Fruit fly (Drosophila melanogaster) whole organism, embryonic: ENCODE data around the gene lin-52.

Experiments used
- Adf1 ChIP-seq: fragments of 200-800 bp; sonication (Bioruptor generic); IDR thresholded peaks from 2 replicates; pipeline ENCODE4 v1.3.6; 2022; ENCODE audit warnings: missing biosample characterization, missing genetic modification characterization
- Bgb ChIP-seq: fragments of 200-800 bp; sonication (Bioruptor generic); IDR thresholded peaks from 2 replicates; pipeline ENCODE4 v1.3.6; 2022; ENCODE audit warnings: missing biosample characterization, missing genetic modification characterization; ENCODE audit not compliant: partially characterized antibody
- Blimp-1 ChIP-seq: fragments of 200-800 bp; sonication (Bioruptor generic); optimal IDR thresholded peaks from 3 replicates; lab custom pipeline; 2018; ENCODE audit warnings: missing biosample characterization, missing genetic modification characterization, mild to moderate bottlenecking, moderate library complexity, missing genetic modification reagents
- CG10321 ChIP-seq: fragments of 200-800 bp; sonication (Bioruptor generic); IDR thresholded peaks from 2 replicates; pipeline ENCODE4 v1.3.6; 2022; ENCODE audit warnings: missing biosample characterization, missing genetic modification characterization
- CG10431 ChIP-seq: fragments of 200-800 bp; sonication (Bioruptor generic); optimal IDR thresholded peaks from 3 replicates; lab custom pipeline; 2018; ENCODE audit warnings: missing biosample characterization, mild to moderate bottlenecking, missing genetic modification characterization
- CG11398 ChIP-seq: fragments of 200-800 bp; sonication (Bioruptor generic); optimal IDR thresholded peaks from 2 replicates; lab custom pipeline; 2016; ENCODE audit warnings: missing biosample characterization, missing genetic modification characterization
- CG12391 ChIP-seq: fragments of 200-800 bp; sonication (Bioruptor generic); optimal IDR thresholded peaks from 3 replicates; lab custom pipeline; 2018; ENCODE audit warnings: missing biosample characterization, mild to moderate bottlenecking, missing genetic modification characterization, moderate library complexity
- CG13624 ChIP-seq: fragments of 200-800 bp; sonication (Bioruptor generic); optimal IDR thresholded peaks from 2 replicates; lab custom pipeline; 2016; ENCODE audit warnings: missing biosample characterization, missing genetic modification characterization
- CG1529 ChIP-seq: fragments of 200-800 bp; sonication (Bioruptor generic); optimal IDR thresholded peaks from 3 replicates; lab custom pipeline; 2018; ENCODE audit warnings: missing biosample characterization, missing genetic modification characterization
- CG3065 ChIP-seq: fragments of 200-800 bp; sonication (Bioruptor generic); optimal IDR thresholded peaks from 2 replicates; lab custom pipeline; 2016; ENCODE audit warnings: missing biosample characterization, missing genetic modification characterization
- CG3838 ChIP-seq: fragments of 200-800 bp; sonication (Bioruptor generic); optimal IDR thresholded peaks from 3 replicates; lab custom pipeline; 2016; ENCODE audit warnings: missing biosample characterization, missing genetic modification characterization
- CG4360 ChIP-seq: fragments of 200-800 bp; sonication (Bioruptor generic); IDR thresholded peaks from 2 replicates; pipeline ENCODE4 v1.3.6; 2022; ENCODE audit warnings: missing biosample characterization, missing genetic modification characterization
- CG6254 ChIP-seq: fragments of 200-800 bp; sonication (Bioruptor generic); optimal IDR thresholded peaks from 3 replicates; lab custom pipeline; 2017; ENCODE audit warnings: mild to moderate bottlenecking, missing biosample characterization, missing genetic modification reagents, missing genetic modification characterization
- CG6791 ChIP-seq: fragments of 200-800 bp; sonication (Bioruptor generic); IDR thresholded peaks from 3 replicates; pipeline ENCODE4 v1.3.6; 2022; ENCODE audit warnings: missing biosample characterization, missing genetic modification characterization; ENCODE audit not compliant: partially characterized antibody
- CG8478 ChIP-seq: fragments of >200 bp; optimal IDR thresholded peaks from 2 replicates; lab custom pipeline; 2018
- CG9609 ChIP-seq: fragments of 200-800 bp; sonication (Bioruptor generic); optimal IDR thresholded peaks from 3 replicates; lab custom pipeline; 2016; ENCODE audit warnings: missing biosample characterization, missing genetic modification characterization
- CTCF ChIP-seq: fragments of 200-800 bp; sonication (Bioruptor generic); optimal IDR thresholded peaks from 2 replicates; lab custom pipeline; 2017; ENCODE audit warnings: missing biosample characterization, mild to moderate bottlenecking, missing genetic modification characterization, moderate library complexity
- Dll ChIP-seq: fragments of 200-800 bp; sonication (Bioruptor generic); IDR thresholded peaks from 4 replicates; pipeline ENCODE4 v1.3.6; 2022; ENCODE audit warnings: missing biosample characterization, missing genetic modification characterization; ENCODE audit not compliant: partially characterized antibody
- Ets97D ChIP-seq: fragments of 200-800 bp; sonication (Bioruptor generic); optimal IDR thresholded peaks from 3 replicates; lab custom pipeline; 2016; ENCODE audit warnings: missing biosample characterization, missing genetic modification characterization
- HLH4C ChIP-seq: fragments of 200-800 bp; sonication (Bioruptor generic); IDR thresholded peaks from 3 replicates; pipeline ENCODE4 v1.3.6; 2022; ENCODE audit warnings: missing biosample characterization, missing genetic modification characterization; ENCODE audit not compliant: partially characterized antibody
- HLHmδ ChIP-seq: fragments of 200-800 bp; sonication (Bioruptor generic); optimal IDR thresholded peaks from 2 replicates; lab custom pipeline; 2018; ENCODE audit warnings: missing biosample characterization, mild to moderate bottlenecking, missing genetic modification characterization, moderate library complexity
- HmgD ChIP-seq: fragments of 200-800 bp; sonication (Bioruptor generic); optimal IDR thresholded peaks from 3 replicates; lab custom pipeline; 2016; ENCODE audit warnings: missing biosample characterization, missing genetic modification characterization
- Jarid2 ChIP-seq: fragments of 200-800 bp; sonication (Bioruptor generic); optimal IDR thresholded peaks from 3 replicates; lab custom pipeline; 2017; ENCODE audit warnings: mild to moderate bottlenecking, missing biosample characterization, missing genetic modification reagents, missing genetic modification characterization
- Nf-YB ChIP-seq: fragments of 200-800 bp; sonication (Bioruptor generic); optimal IDR thresholded peaks from 3 replicates; lab custom pipeline; 2019; ENCODE audit warnings: missing biosample characterization, mild to moderate bottlenecking, missing genetic modification characterization, moderate library complexity
- Nf-YC ChIP-seq: fragments of 200-800 bp; optimal IDR thresholded peaks from 3 replicates; lab custom pipeline; 2019; ENCODE audit warnings: missing biosample characterization, mild to moderate bottlenecking, missing genetic modification characterization, moderate library complexity
- Scr ChIP-seq: fragments of 200-800 bp; sonication (Bioruptor generic); IDR thresholded peaks from 2 replicates; pipeline ENCODE4 v1.3.6; 2022; ENCODE audit warnings: missing biosample characterization, missing genetic modification characterization; ENCODE audit not compliant: partially characterized antibody
- Side ChIP-seq: fragments of 200-800 bp; sonication (Bioruptor generic); optimal IDR thresholded peaks from 2 replicates; lab custom pipeline; 2016; ENCODE audit warnings: missing biosample characterization, missing genetic modification characterization
- Trl ChIP-seq, 3 experiments: fragments of >200 bp in 2 of 3; fragments of 200-800 bp in 1 of 3; sonication (Bioruptor generic) in 1 of 3; optimal IDR thresholded peaks; 2 replicates in 1 of 3; 3 replicates in 2 of 3; lab custom pipeline; 2016 to 2017; ENCODE audit warnings: missing biosample characterization in 1 of 3, missing genetic modification characterization in 1 of 3
- amos ChIP-seq: fragments of 200-800 bp; sonication (Bioruptor generic); IDR thresholded peaks from 2 replicates; pipeline ENCODE4 v1.3.6; 2022; ENCODE audit warnings: missing biosample characterization, missing genetic modification characterization; ENCODE audit not compliant: partially characterized antibody
- ap ChIP-seq: fragments of 200-800 bp; sonication (Bioruptor generic); IDR thresholded peaks from 2 replicates; pipeline ENCODE4 v1.3.6; 2022; ENCODE audit warnings: missing biosample characterization, missing genetic modification characterization
- ato ChIP-seq: fragments of 200-800 bp; sonication (Bioruptor generic); IDR thresholded peaks from 2 replicates; pipeline ENCODE4 v1.3.6; 2022; ENCODE audit warnings: missing biosample characterization, missing genetic modification characterization; ENCODE audit not compliant: partially characterized antibody
- bbx ChIP-seq: fragments of 200-800 bp; sonication (Bioruptor generic); IDR thresholded peaks from 2 replicates; pipeline ENCODE4 v1.3.6; 2022; ENCODE audit warnings: missing biosample characterization, missing genetic modification characterization; ENCODE audit not compliant: partially characterized antibody
- cg ChIP-seq: fragments of 200-800 bp; sonication (Bioruptor generic); optimal IDR thresholded peaks from 3 replicates; lab custom pipeline; 2019; ENCODE audit warnings: missing biosample characterization, mild to moderate bottlenecking, missing genetic modification characterization, moderate library complexity
- ci ChIP-seq: fragments of 200-800 bp; sonication (Bioruptor generic); IDR thresholded peaks from 3 replicates; pipeline ENCODE4 v1.3.6; 2022; ENCODE audit warnings: missing biosample characterization, missing genetic modification characterization
- crol ChIP-seq: fragments of 200-800 bp; sonication (Bioruptor generic); IDR thresholded peaks from 2 replicates; pipeline ENCODE4 v1.3.6; 2022; ENCODE audit warnings: missing biosample characterization, missing genetic modification characterization
- gce ChIP-seq: fragments of 200-800 bp; sonication (Bioruptor generic); IDR thresholded peaks from 3 replicates; pipeline ENCODE4 v1.3.6; 2022; ENCODE audit warnings: missing biosample characterization, missing genetic modification characterization
- klu ChIP-seq: fragments of 200-800 bp; sonication (Bioruptor generic); IDR thresholded peaks from 2 replicates; pipeline ENCODE4 v1.3.6; 2022; ENCODE audit warnings: missing biosample characterization, missing genetic modification characterization
- kni ChIP-seq: fragments of 200-800 bp; sonication (Bioruptor generic); optimal IDR thresholded peaks from 3 replicates; lab custom pipeline; 2017; ENCODE audit warnings: mild to moderate bottlenecking, missing biosample characterization, missing genetic modification reagents, missing genetic modification characterization
- nerfin-2 ChIP-seq: fragments of 200-800 bp; sonication (Bioruptor generic); IDR thresholded peaks from 2 replicates; pipeline ENCODE4 v1.3.6; 2022; ENCODE audit warnings: missing biosample characterization, missing genetic modification characterization; ENCODE audit not compliant: partially characterized antibody
- nom ChIP-seq: fragments of 200-800 bp; sonication (Bioruptor generic); optimal IDR thresholded peaks from 2 replicates; lab custom pipeline; 2017; ENCODE audit warnings: missing biosample characterization, missing genetic modification characterization, mild to moderate bottlenecking, moderate library complexity, missing genetic modification reagents
- otp ChIP-seq: fragments of 200-800 bp; sonication (Bioruptor generic); IDR thresholded peaks from 3 replicates; pipeline ENCODE4, ENCODE4 v1.3.6; 2022; ENCODE audit warnings: missing biosample characterization, missing genetic modification characterization
- prd ChIP-seq, 3 experiments: fragments of >200 bp in 2 of 3; fragments of 200-800 bp in 1 of 3; sonication (Bioruptor generic) in 1 of 3; optimal IDR thresholded peaks in 2 of 3; IDR thresholded peaks in 1 of 3; 2 replicates in 2 of 3; 3 replicates in 1 of 3; pipeline versions ENCODE4 v1.3.6 to Lab custom; 2017 to 2022; ENCODE audit warnings: missing biosample characterization in 1 of 3, missing genetic modification characterization in 1 of 3
- pros ChIP-seq: fragments of 200-800 bp; sonication (Bioruptor generic); optimal IDR thresholded peaks from 3 replicates; lab custom pipeline; 2019; ENCODE audit warnings: missing biosample characterization, mild to moderate bottlenecking, missing genetic modification characterization, moderate library complexity
- sna ChIP-seq: fragments of 200-800 bp; sonication (Bioruptor generic); IDR thresholded peaks from 2 replicates; pipeline ENCODE4 v1.3.6; 2022; ENCODE audit warnings: missing biosample characterization, missing genetic modification characterization; ENCODE audit not compliant: partially characterized antibody
- sr ChIP-seq: fragments of 200-800 bp; sonication (Bioruptor generic); IDR thresholded peaks from 3 replicates; pipeline ENCODE4 v1.3.6; 2022; ENCODE audit warnings: missing biosample characterization, missing genetic modification characterization
- trem ChIP-seq: fragments of 200-800 bp; optimal IDR thresholded peaks from 3 replicates; lab custom pipeline; 2019; ENCODE audit warnings: missing biosample characterization, mild to moderate bottlenecking, missing genetic modification characterization, moderate library complexity
- yki ChIP-seq: fragments of >200 bp; optimal IDR thresholded peaks from 3 replicates; lab custom pipeline; 2018

The lin-52 gene

DNA sequence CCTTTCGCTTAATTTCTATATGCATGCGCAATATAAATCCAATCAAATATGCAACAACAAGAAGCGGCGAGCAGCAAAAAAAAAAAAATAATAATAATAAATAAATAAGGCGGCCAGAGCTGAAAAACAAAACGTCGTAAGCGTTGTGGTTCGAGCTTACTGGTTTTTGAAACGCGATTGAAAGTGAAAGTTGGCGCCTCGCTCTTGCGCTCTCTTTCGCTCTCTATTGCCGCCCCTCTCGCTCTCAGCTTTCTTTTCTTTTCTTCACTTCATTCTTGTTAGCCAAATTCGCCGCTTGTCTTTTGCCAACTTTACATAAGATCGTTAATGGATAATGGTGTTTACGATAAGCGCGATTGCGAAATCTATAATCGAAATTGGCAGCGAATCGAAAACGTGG is 17.7 kb upstream of the lin-52 start:
- TF ChIP-seq CG12391 (tag; lab: Kevin White, UChicago), result no peak
- TF ChIP-seq CG13624 (GFP tag; lab: Kevin White, UChicago), result no peak
- no peak for TF ChIP-seq otp (GFP tag; lab: Robert Waterston, UW)
- TF ChIP-seq Blimp-1, result peak; percentile 98
- TF ChIP-seq CG10431 (GFP tag; lab: Kevin White, UChicago), result peak; percentile 38
- peak in 1 of 2 experiments; percentile 48 for TF ChIP-seq Trl (optimal IDR thresholded peaks at IDR 0.05; lab: Kevin White, UChicago)
- no peak for TF ChIP-seq Trl (GFP tag; optimal IDR thresholded peaks at IDR 0.05; lab: Kevin White, UChicago)
- TF ChIP-seq kni, result no peak

dm6 chrX:5770730-5771181 is 16.0 kb upstream of the lin-52 start, which contains the start of gene CG3097:
Gene CG3097 (minus strand): TSS chrX:5770780.
- peak; percentile 76 for TF ChIP-seq klu
- TF ChIP-seq Nf-YB (GFP tag; lab: Kevin White, UChicago), result peak; percentile 58
- no peak for TF ChIP-seq CG1529 (GFP tag; lab: Kevin White, UChicago)
- peak; percentile 99 for TF ChIP-seq sr
- peak; percentile 98 for TF ChIP-seq trem
- TF ChIP-seq Jarid2, result peak; percentile 24
- peak; percentile 74 for TF ChIP-seq Adf1 (GFP tag; lab: Robert Waterston, UW)
- no peak for TF ChIP-seq CG9609 (GFP tag; lab: Kevin White, UChicago)
- TF ChIP-seq Dll (GFP tag; lab: Robert Waterston, UW), result no peak
- 0 out of 2 replicates have a peak, but pooled peaks have one; percentile 10 for TF ChIP-seq Bgb (GFP tag; lab: Robert Waterston, UW)
- peak; percentile 100 for TF ChIP-seq crol (GFP tag; lab: Robert Waterston, UW)
- peak; percentile 46; the same call in 1 of the 2 replicates for TF ChIP-seq sna
- TF ChIP-seq gce (GFP tag; lab: Robert Waterston, UW), result peak; percentile 29; the same call in 1 of the 3 replicates
- TF ChIP-seq HLH4C (GFP tag; lab: Robert Waterston, UW), result 0 out of 3 replicates have a peak, but pooled peaks have one; percentile 31
- TF ChIP-seq nom (GFP tag; lab: Kevin White, UChicago), result peak; percentile 24
- no peak for TF ChIP-seq CG6254 (GFP tag; lab: Kevin White, UChicago)
- peak; percentile 61 for TF ChIP-seq bbx (GFP tag; lab: Robert Waterston, UW)
- no peak for TF ChIP-seq Ets97D (GFP tag; lab: Kevin White, UChicago)
- TF ChIP-seq pros (GFP tag; lab: Kevin White, UChicago), result peak; percentile 24
- no peak for TF ChIP-seq CG3838 (GFP tag; lab: Kevin White, UChicago)
- TF ChIP-seq nerfin-2 (GFP tag; lab: Robert Waterston, UW), result 0 out of 2 replicates have a peak, but pooled peaks have one; percentile 8
- TF ChIP-seq Nf-YC (tag; lab: Kevin White, UChicago), result peak; percentile 19
- TF ChIP-seq ap, result no peak
- peak; percentile 85 for TF ChIP-seq CG10321
- TF ChIP-seq CG6791 (GFP tag; lab: Robert Waterston, UW), result peak; percentile 20; the same call in 1 of the 3 replicates
- peak; percentile 36 for TF ChIP-seq Scr
- TF ChIP-seq CG11398 (GFP tag; lab: Kevin White, UChicago), result no peak
- no peak for TF ChIP-seq prd (optimal IDR thresholded peaks at IDR 0.05; lab: Kevin White, UChicago)
- TF ChIP-seq prd (GFP tag; IDR thresholded peaks at IDR 0.05; lab: Robert Waterston, UW), result peak; percentile 21; the same call in 1 of the 3 replicates
- peak; percentile 81 for TF ChIP-seq yki (lab: Kevin White, UChicago)
- peak; percentile 25 for TF ChIP-seq cg (GFP tag; lab: Kevin White, UChicago)
- no peak for TF ChIP-seq CTCF (GFP tag; lab: Kevin White, UChicago)
- TF ChIP-seq amos (GFP tag; lab: Robert Waterston, UW), result peak; percentile 13; the same call in 1 of the 2 replicates
- TF ChIP-seq CG3065 (GFP tag; lab: Kevin White, UChicago), result peak; percentile 86
- TF ChIP-seq HLHmδ, result peak; percentile 52
- TF ChIP-seq Trl (optimal IDR thresholded peaks at IDR 0.05; lab: Kevin White, UChicago), result peak; percentile 11 to 91
- no peak for TF ChIP-seq Trl (GFP tag; optimal IDR thresholded peaks at IDR 0.05; lab: Kevin White, UChicago)
- no peak for TF ChIP-seq Side (GFP tag; lab: Kevin White, UChicago)
- peak; percentile 6 for TF ChIP-seq HmgD
- TF ChIP-seq ci, result peak; percentile 55; the same call in 2 of the 3 replicates
- TF ChIP-seq ato, result peak; percentile 22; the same call in 1 of the 2 replicates
- peak; percentile 83 for TF ChIP-seq CG4360 (GFP tag; lab: Robert Waterston, UW)
- TF ChIP-seq CG8478 (lab: Kevin White, UChicago), result peak; percentile 80
